Worm (Caenorhabditis elegans) whole organism, early embryonic: ENCODE measurements around the gene W01D2.1.

Experiments
- B0310.2 ChIP-seq: sonication (generic microtip); optimal IDR thresholded peaks from 2 replicates; lab custom pipeline; 2016; ENCODE audit warnings: mild to moderate bottlenecking, missing genetic modification characterization, missing compliant biosample characterization
- F13C5.2 ChIP-seq: sonication (generic microtip); optimal IDR thresholded peaks from 2 replicates; lab custom pipeline; 2017; ENCODE audit warnings: mild to moderate bottlenecking, missing genetic modification characterization, inconsistent platforms, missing compliant biosample characterization
- aly-1 ChIP-seq: sonication (generic microtip); optimal IDR thresholded peaks from 2 replicates; lab custom pipeline; 2016; ENCODE audit warnings: missing genetic modification characterization, missing compliant biosample characterization
- ama-1 ChIP-seq: fragments of 150-350 bp; optimal IDR thresholded peaks from 2 replicates; lab custom pipeline; 2014
- ets-7 ChIP-seq: sonication (generic microtip); optimal IDR thresholded peaks from 2 replicates; lab custom pipeline; 2016; ENCODE audit warnings: missing genotype, missing genetic modification characterization, missing compliant biosample characterization
- flt-1 ChIP-seq: fragments of 200-800 bp; sonication (Bioruptor generic); IDR thresholded peaks from 2 replicates; pipeline ENCODE4 v1.3.6; 2022; ENCODE audit warnings: missing genetic modification characterization, missing compliant biosample characterization
- hmbx-1 ChIP-seq: sonication (generic microtip); optimal IDR thresholded peaks from 2 replicates; lab custom pipeline; 2016; ENCODE audit warnings: mild to moderate bottlenecking, missing genetic modification characterization, missing compliant biosample characterization
- hmg-4 ChIP-seq: fragments of 200-800 bp; sonication (Bioruptor generic); optimal IDR thresholded peaks from 2 replicates; lab custom pipeline; 2018; ENCODE audit warnings: mild to moderate bottlenecking, missing genetic modification characterization, missing compliant biosample characterization
- hnd-1 ChIP-seq: sonication (generic microtip); optimal IDR thresholded peaks from 2 replicates; lab custom pipeline; 2016; ENCODE audit warnings: missing genetic modification characterization, missing compliant biosample characterization
- pes-1 ChIP-seq: fragments of 200-800 bp; sonication (Bioruptor generic); IDR thresholded peaks from 2 replicates; pipeline ENCODE4 v1.3.6; 2022; ENCODE audit warnings: missing genetic modification reagents, missing genetic modification characterization, missing compliant biosample characterization
- scrt-1 ChIP-seq: fragments of 200-800 bp; sonication (Bioruptor generic); IDR thresholded peaks from 2 replicates; pipeline ENCODE4 v1.3.6; 2022; ENCODE audit warnings: missing genetic modification characterization, missing compliant biosample characterization
- sea-1 ChIP-seq: fragments of 200-800 bp; sonication (Bioruptor generic); conservative IDR thresholded peaks from 2 replicates; pipeline ENCODE4 v1.3.6; 2022; ENCODE audit warnings: missing genetic modification characterization, missing compliant biosample characterization
- tra-4 ChIP-seq: sonication (generic microtip); optimal IDR thresholded peaks from 2 replicates; lab custom pipeline; 2017; ENCODE audit warnings: missing genetic modification characterization, missing compliant biosample characterization

ce11 chrII:14804259-14804899 is 10.9 kb upstream of the W01D2.1 start, which contains the start of gene W01D2.3:
- TF ChIP-seq flt-1 (GFP tag; lab: Robert Waterston, UW): peak; percentile 79
- peak; percentile 91 for TF ChIP-seq aly-1 (tag; lab: Kevin White, UChicago)
- TF ChIP-seq ama-1: no peak
- peak; percentile 88 for TF ChIP-seq tra-4 (tag; lab: Kevin White, UChicago)
- TF ChIP-seq ets-7 (tag; lab: Kevin White, UChicago): peak; percentile 90
- TF ChIP-seq scrt-1 (GFP tag; lab: Robert Waterston, UW): peak; percentile 84
- TF ChIP-seq B0310.2 (tag; lab: Kevin White, UChicago): peak; percentile 95
- TF ChIP-seq hmbx-1 (tag; lab: Kevin White, UChicago): peak; percentile 65
- peak; percentile 91 for TF ChIP-seq pes-1 (GFP tag; lab: Robert Waterston, UW)
- TF ChIP-seq hnd-1 (tag; lab: Kevin White, UChicago): peak; percentile 79
- TF ChIP-seq hmg-4 (GFP tag; lab: Kevin White, UChicago): peak; percentile 98
- TF ChIP-seq F13C5.2 (tag; lab: Kevin White, UChicago): peak; percentile 89
- TF ChIP-seq sea-1 (GFP tag; lab: Robert Waterston, UW): peak; percentile 88
